Fruit fly (Drosophila melanogaster): Measurements from ENCODE around the gene CG9921.
A peak's percentile ranks its signal among the peaks of the same experiment; 100 is the strongest.

Gene CG9921

DNA sequence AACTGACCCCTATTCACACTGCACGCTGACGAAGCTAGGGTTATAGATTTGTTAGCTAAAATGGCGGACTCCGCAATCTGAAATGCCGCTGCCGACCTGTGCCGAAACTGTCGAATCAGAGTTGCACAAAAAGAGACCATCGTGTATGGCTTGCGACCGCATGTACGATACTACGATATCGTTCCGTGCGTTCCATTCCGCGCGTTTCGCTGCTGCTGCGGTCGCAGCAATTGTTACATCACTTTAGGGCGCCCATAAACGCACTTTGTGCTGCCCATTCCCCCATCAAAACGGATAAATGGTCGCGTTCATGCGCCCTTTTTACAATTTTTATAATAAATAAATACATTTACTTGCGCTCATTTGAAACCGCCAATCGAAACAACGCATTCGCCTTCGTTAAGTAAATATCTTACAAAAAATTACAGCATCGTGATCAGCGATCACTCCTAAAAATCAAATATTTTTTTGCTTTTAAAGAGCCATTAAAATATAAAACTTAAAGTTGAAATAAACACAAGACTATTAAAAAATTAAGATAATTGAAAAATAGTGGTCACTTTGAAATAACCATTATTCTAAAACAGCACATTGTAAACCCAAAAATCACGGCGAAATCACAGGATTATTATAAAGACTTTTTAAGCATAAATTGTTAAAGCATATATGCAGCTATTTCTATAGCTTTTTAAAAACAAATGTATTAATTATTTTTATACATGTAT lies 13.0 kb downstream of the CG9921 start, which contains the start of gene Cyp1 (continued):
- TF ChIP-seq CG7786 (GFP tag; optimal IDR thresholded peaks at IDR 0.05) (no peak), B-H1 (GFP tag; IDR thresholded peaks at IDR 0.05) (peak; percentile 44; the same call in 2 of the 3 replicates), CG12104 (GFP tag; optimal IDR thresholded peaks at IDR 0.05) (no peak), CG13424 (tag; optimal IDR thresholded peaks at IDR 0.05) (peak; percentile 20), CG10431 (GFP tag; optimal IDR thresholded peaks at IDR 0.05) (no peak), Ptx1 (GFP tag; IDR thresholded peaks at IDR 0.05) (0 out of 2 replicates have a peak, but pooled peaks have one; percentile 43), nmo (GFP tag; optimal IDR thresholded peaks at IDR 0.05) (peak; percentile 44), CG1024 (GFP tag; IDR thresholded peaks at IDR 0.05) (peak; percentile 79), CG4617 (GFP tag; optimal IDR thresholded peaks at IDR 0.05; ENCODE audit: borderline replicate concordance) (no peak), ssp (GFP tag; IDR thresholded peaks at IDR 0.05) (peak; percentile 74), CG15269 (tag; optimal IDR thresholded peaks at IDR 0.05) (peak; percentile 35), mld (GFP tag; IDR thresholded peaks at IDR 0.05; ENCODE audit: partially characterized antibody) (peak; percentile 77; the same call in 1 of the 3 replicates), crol (GFP tag; IDR thresholded peaks at IDR 0.05) (no peak), slbo (GFP tag; IDR thresholded peaks at IDR 0.05) (peak; percentile 72; the same call in 1 of the 2 replicates), CG3281 (GFP tag; optimal IDR thresholded peaks at IDR 0.05) (no peak), CG7963 (GFP tag; IDR thresholded peaks at IDR 0.05; ENCODE audit: partially characterized antibody) (peak; percentile 72; the same call in 2 of the 3 replicates), dm (GFP tag; optimal IDR thresholded peaks at IDR 0.05) (peak; percentile 81), ranshi (GFP tag; IDR thresholded peaks at IDR 0.05) (peak; percentile 63), Nf-YC (tag; optimal IDR thresholded peaks at IDR 0.05) (no peak), corto (GFP tag; optimal IDR thresholded peaks at IDR 0.05) (no peak), ken (GFP tag; IDR thresholded peaks at IDR 0.05) (peak; percentile 47; the same call in 1 of the 3 replicates), CrebB (tag; optimal IDR thresholded peaks at IDR 0.05) (no peak), Sin3A (optimal IDR thresholded peaks at IDR 0.05) (no peak), Doc3 (GFP tag; IDR thresholded peaks at IDR 0.05; ENCODE audit: partially characterized antibody) (0 out of 3 replicates have a peak, but pooled peaks have one; percentile 42), fd3F (GFP tag; optimal IDR thresholded peaks at IDR 0.05) (peak; percentile 9), Myb (GFP tag; optimal IDR thresholded peaks at IDR 0.05) (peak; percentile 44), phol (tag; optimal IDR thresholded peaks at IDR 0.05) (peak; percentile 92), CG17328 (GFP tag; IDR thresholded peaks at IDR 0.05) (no peak), sob (GFP tag; IDR thresholded peaks at IDR 0.05) (peak; percentile 69; the same call in 1 of the 2 replicates), Aef1 (GFP tag; IDR thresholded peaks at IDR 0.05) (0 out of 3 replicates have a peak, but pooled peaks have one; percentile 27), Sry-β (GFP tag; optimal IDR thresholded peaks at IDR 0.05) (peak; percentile 13), gce (GFP tag; IDR thresholded peaks at IDR 0.05) (peak; percentile 61; the same call in 2 of the 3 replicates), ash1 (GFP tag; optimal IDR thresholded peaks at IDR 0.05) (no peak), zf30C (GFP tag; optimal IDR thresholded peaks at IDR 0.05) (no peak), fd102C (GFP tag; optimal IDR thresholded peaks at IDR 0.05) (no peak), nerfin-1 (tag; optimal IDR thresholded peaks at IDR 0.05) (no peak), fu2 (GFP tag; optimal IDR thresholded peaks at IDR 0.05) (no peak), row (GFP tag; IDR thresholded peaks at IDR 0.05) (peak; percentile 81), HLH3B (GFP tag; IDR thresholded peaks at IDR 0.05) (peak; percentile 19; the same call in 1 of the 2 replicates), dmrt99B (tag; optimal IDR thresholded peaks at IDR 0.05) (no peak), CG2202 (tag; optimal IDR thresholded peaks at IDR 0.05) (no peak), pnt (GFP tag; optimal IDR thresholded peaks at IDR 0.05) (no peak), Ravus (GFP tag; IDR thresholded peaks at IDR 0.05) (no peak), org-1 (GFP tag; optimal IDR thresholded peaks at IDR 0.05) (no peak), Hr3 (GFP tag; optimal IDR thresholded peaks at IDR 0.05) (peak; percentile 5), dpn (GFP tag; optimal IDR thresholded peaks at IDR 0.05) (peak; percentile 11 to 28), Side (GFP tag; optimal IDR thresholded peaks at IDR 0.05) (peak; percentile 12), B-H2 (GFP tag; optimal IDR thresholded peaks at IDR 0.05) (peak; percentile 47), CG1647 (GFP tag; optimal IDR thresholded peaks at IDR 0.05) (no peak)
